Worm (Caenorhabditis elegans): Measurements from ENCODE around the gene ufc-1.

DNA sequence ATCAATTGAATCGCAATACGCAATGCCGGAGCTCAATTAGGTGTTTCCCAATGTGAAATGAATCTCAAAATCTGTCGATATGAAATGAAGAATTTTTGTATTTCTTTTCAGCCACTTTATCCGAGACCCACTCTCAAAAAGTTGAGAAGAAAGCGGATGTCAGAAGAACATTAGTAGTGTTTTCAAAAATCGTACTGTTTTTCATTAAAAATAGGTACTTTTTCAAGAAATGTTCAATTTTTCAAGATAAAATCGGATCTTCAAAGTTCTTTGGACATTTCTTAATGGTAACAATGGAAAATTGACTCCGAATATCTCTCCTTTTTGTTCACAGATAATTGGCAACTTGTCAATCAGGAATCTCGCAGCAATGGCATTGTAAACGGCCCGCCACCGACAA, 29.9 kb downstream of the ufc-1 start, which contains the start of gene flp-25:
- TF ChIP-seq flh-1 (GFP tag; optimal IDR thresholded peaks at IDR 0.05) = no peak
- TF ChIP-seq mab-5 (tag; optimal IDR thresholded peaks at IDR 0.05) = no peak
- TF ChIP-seq snpc-4 (tag; optimal IDR thresholded peaks at IDR 0.05) = no peak
- no peak for TF ChIP-seq unc-39 (tag; optimal IDR thresholded peaks at IDR 0.05)

Data from whole organism, mixed stage, embryonic.